Worm (Caenorhabditis elegans) whole organism, midembryonic: ENCODE results near the gene F22H10.6.

Source experiments
- T22C8.4 ChIP-seq: fragments of 200-800 bp; sonication (Bioruptor generic); IDR thresholded peaks from 2 replicates; pipeline ENCODE4 v1.3.6; 2022; ENCODE audit warnings: missing genetic modification characterization, missing compliant biosample characterization
- cog-1 ChIP-seq: sonication (generic microtip); optimal IDR thresholded peaks from 2 replicates; lab custom pipeline; 2016; ENCODE audit warnings: missing genetic modification characterization, missing compliant biosample characterization
- flt-1 ChIP-seq: fragments of 200-800 bp; sonication (Bioruptor generic); IDR thresholded peaks from 2 replicates; pipeline ENCODE4 v1.3.6; 2022; ENCODE audit warnings: missing genetic modification characterization, missing compliant biosample characterization
- klf-2 ChIP-seq: fragments of 200-800 bp; sonication (Bioruptor generic); conservative IDR thresholded peaks from 2 replicates; pipeline ENCODE4 v1.3.6; 2022; ENCODE audit warnings: missing genetic modification reagents, missing genetic modification characterization, missing compliant biosample characterization
- med-1 ChIP-seq: sonication (generic microtip); optimal IDR thresholded peaks from 2 replicates; lab custom pipeline; 2017; ENCODE audit warnings: missing genetic modification characterization, mild to moderate bottlenecking, missing compliant biosample characterization, antibody characterized with exemption, missing genetic modification reagents; ENCODE audit not compliant: insufficient read depth
- ref-1 ChIP-seq: fragments of 200-800 bp; sonication (Bioruptor generic); conservative IDR thresholded peaks from 2 replicates; pipeline ENCODE4 v1.3.6; 2022; ENCODE audit warnings: missing genetic modification reagents, missing genetic modification characterization, missing compliant biosample characterization
- tab-1 ChIP-seq: fragments of 200-800 bp; sonication (Bioruptor generic); IDR thresholded peaks from 2 replicates; pipeline ENCODE4 v1.3.6; 2022; ENCODE audit warnings: missing genetic modification characterization, missing compliant biosample characterization
- ztf-23 ChIP-seq: fragments of 200-800 bp; sonication (Bioruptor generic); IDR thresholded peaks from 2 replicates; pipeline ENCODE4 v1.3.6; 2022; ENCODE audit warnings: missing genetic modification reagents, missing genetic modification characterization, missing compliant biosample characterization
- ztf-29 ChIP-seq: fragments of 200-800 bp; sonication (Bioruptor generic); IDR thresholded peaks from 2 replicates; pipeline ENCODE4 v1.3.6; 2022; ENCODE audit warnings: missing genetic modification reagents, missing genetic modification characterization, missing compliant biosample characterization

ce11 chrX:16711381-16711780, 20.2 kb upstream of the F22H10.6 start, which contains the start of gene lgc-53:
- TF ChIP-seq tab-1 (GFP tag; lab: Robert Waterston, UW) (no peak), cog-1 (tag; lab: Kevin White, UChicago) (no peak), klf-2 (no peak), ztf-23 (GFP tag; lab: Robert Waterston, UW) (no peak), med-1 (GFP tag; lab: Kevin White, UChicago) (no peak), flt-1 (GFP tag; lab: Robert Waterston, UW) (no peak), ref-1 (GFP tag; lab: Robert Waterston, UW) (no peak), T22C8.4 (GFP tag; lab: Robert Waterston, UW) (no peak), ztf-29 (GFP tag; lab: Robert Waterston, UW) (no peak)
